Worm (Caenorhabditis elegans) whole organism, L4 larva: ENCODE data around the gene pacs-1.

Experiments
- R02D3.7 ChIP-seq: fragments of 150-350 bp; sonication (generic microtip); optimal IDR thresholded peaks from 3 replicates; lab custom pipeline; 2014; ENCODE audit warnings: missing biosample characterization, missing genetic modification characterization
- Y75B8A.6 ChIP-seq: fragments of 200-800 bp; sonication (Bioruptor generic); IDR thresholded peaks from 2 replicates; pipeline ENCODE4 v1.3.6; 2022; ENCODE audit warnings: missing genetic modification reagents, missing genetic modification characterization, missing compliant biosample characterization
- lsy-2 ChIP-seq, 2 experiments: fragments of 150-350 bp in 1 of 2; sonication (generic microtip) in 1 of 2; optimal IDR thresholded peaks; 2 replicates each; lab custom pipeline; 2014 to 2017; ENCODE audit warnings: missing biosample characterization in 2 of 2, missing genetic modification characterization in 2 of 2
- nhr-28 ChIP-seq: fragments of 150-350 bp; optimal IDR thresholded peaks from 2 replicates; lab custom pipeline; 2014; ENCODE audit warnings: missing biosample characterization, missing genetic modification characterization
- skn-1 ChIP-seq: fragments of 150-350 bp; optimal IDR thresholded peaks from 2 replicates; lab custom pipeline; 2014; ENCODE audit warnings: missing biosample characterization, missing genetic modification characterization
- zag-1 ChIP-seq: fragments of 150-350 bp; optimal IDR thresholded peaks from 2 replicates; lab custom pipeline; 2014; ENCODE audit warnings: missing biosample characterization, missing genetic modification characterization

DNA sequence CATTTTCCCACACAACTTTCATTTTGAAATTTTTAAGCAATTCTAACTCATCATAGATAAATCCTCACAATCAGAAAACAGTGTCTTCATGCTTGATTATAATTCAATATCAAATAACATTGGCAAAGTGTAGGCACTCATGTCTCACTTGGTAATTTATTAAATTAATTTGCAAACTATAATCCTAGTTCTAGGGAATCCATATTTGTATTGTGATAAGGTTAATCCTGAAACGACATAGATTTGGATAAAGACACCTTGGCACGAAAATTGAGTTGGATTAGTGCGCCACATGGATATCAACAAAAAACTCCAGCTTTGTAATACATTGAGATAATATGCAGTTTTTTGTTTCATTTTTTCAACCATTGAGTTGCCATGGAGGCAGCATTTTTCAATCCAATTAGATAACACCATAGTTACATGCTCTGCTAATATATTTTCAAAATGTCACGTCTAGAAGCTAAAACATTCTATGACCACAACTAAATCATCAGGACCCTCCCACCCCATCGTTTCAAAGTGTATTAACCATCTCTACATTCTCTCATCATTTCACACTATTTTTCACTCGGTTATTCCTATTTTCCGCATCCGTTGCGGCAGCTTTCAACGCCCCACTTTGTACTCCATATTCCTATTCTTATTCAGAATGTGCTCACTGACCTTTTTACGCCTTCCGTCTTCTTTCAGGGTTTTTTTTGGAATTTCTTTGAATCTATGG lies 33.2 kb downstream of the pacs-1 start:
- no peak for TF ChIP-seq nhr-28
- TF ChIP-seq skn-1, result no peak
- no peak for TF ChIP-seq zag-1 (tag; lab: Kevin White, UChicago)
- no peak for TF ChIP-seq lsy-2 (tag; optimal IDR thresholded peaks at IDR 0.05; lab: Kevin White, UChicago)
- TF ChIP-seq R02D3.7 (tag; lab: Kevin White, UChicago), result no peak
- TF ChIP-seq Y75B8A.6, result no peak
